Worm (Caenorhabditis elegans) whole organism, late embryonic: ENCODE data around the gene C17E7.13.

Experiments
- Y22D7AL.16 ChIP-seq: sonication (generic microtip); optimal IDR thresholded peaks from 2 replicates; lab custom pipeline; 2016; ENCODE audit warnings: missing genetic modification characterization, missing compliant biosample characterization
- ama-1 ChIP-seq: fragments of 150-350 bp; optimal IDR thresholded peaks from 2 replicates; lab custom pipeline; 2014
- ets-4 ChIP-seq: sonication (generic microtip); optimal IDR thresholded peaks from 2 replicates; lab custom pipeline; 2016; ENCODE audit warnings: missing genetic modification characterization, missing compliant biosample characterization
- odd-2 ChIP-seq: sonication (generic microtip); optimal IDR thresholded peaks from 2 replicates; lab custom pipeline; 2017; ENCODE audit warnings: antibody characterized with exemption, mild to moderate bottlenecking, missing genetic modification characterization, missing compliant biosample characterization
- pag-3 ChIP-seq: sonication (generic microtip); optimal IDR thresholded peaks from 2 replicates; lab custom pipeline; 2016; ENCODE audit warnings: missing compliant biosample characterization, missing genetic modification characterization, borderline replicate concordance
- pha-4 ChIP-seq: fragments of 150-350 bp; optimal IDR thresholded peaks from 2 replicates; lab custom pipeline; 2018; ENCODE audit warnings: missing biosample characterization, missing genetic modification reagents, missing genetic modification characterization

DNA sequence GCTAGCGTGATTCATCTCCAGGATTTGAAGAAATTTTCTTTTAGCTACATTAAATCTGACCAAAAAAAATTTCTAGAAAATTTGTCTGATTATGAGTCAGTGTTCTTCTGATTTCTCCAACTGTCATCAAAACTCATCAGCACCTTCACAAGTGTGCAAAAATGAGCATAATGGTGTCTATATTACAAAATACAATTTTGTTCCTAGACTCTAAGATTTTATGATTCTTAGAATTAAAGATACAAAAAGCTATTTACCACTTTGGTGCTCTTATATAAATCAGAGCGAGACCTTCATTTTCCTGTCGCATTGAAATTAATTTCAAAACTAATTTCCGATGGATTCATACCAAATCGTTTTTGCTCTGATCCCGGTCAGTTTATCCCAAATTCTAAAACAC lies 23.4 kb upstream of the C17E7.13 start, which contains the start of gene srx-68:
- TF ChIP-seq odd-2 (tag; lab: Kevin White, UChicago) = no peak
- TF ChIP-seq ama-1 = no peak
- TF ChIP-seq Y22D7AL.16 (tag; lab: Kevin White, UChicago) = no peak
- TF ChIP-seq ets-4 (tag; lab: Kevin White, UChicago) = no peak
- TF ChIP-seq pha-4 (tag; lab: Kevin White, UChicago) = no peak
- TF ChIP-seq pag-3 (tag; lab: Kevin White, UChicago) = no peak
